Fruit fly (Drosophila melanogaster) whole organism, adult: ENCODE data around the gene Ets98B.

Source experiments
- CG11617 ChIP-seq: fragments of 200-800 bp; sonication (Bioruptor generic); optimal IDR thresholded peaks from 2 replicates; lab custom pipeline; 2017; ENCODE audit warnings: mild to moderate bottlenecking, missing biosample characterization, missing genetic modification reagents, missing genetic modification characterization
- CG12768 ChIP-seq: fragments of 200-800 bp; sonication (Bioruptor generic); optimal IDR thresholded peaks from 2 replicates; lab custom pipeline; 2017; ENCODE audit warnings: missing biosample characterization, missing genetic modification characterization, mild to moderate bottlenecking, moderate library complexity, missing genetic modification reagents
- CG14711 ChIP-seq: fragments of 200-800 bp; sonication (Bioruptor generic); optimal IDR thresholded peaks from 2 replicates; lab custom pipeline; 2018; ENCODE audit warnings: missing biosample characterization, mild to moderate bottlenecking, missing genetic modification characterization, moderate library complexity
- CG1620 ChIP-seq: fragments of 200-800 bp; sonication (Bioruptor generic); optimal IDR thresholded peaks from 2 replicates; lab custom pipeline; 2016; ENCODE audit warnings: missing biosample characterization, missing genetic modification characterization
- CG33017 ChIP-seq: fragments of 200-800 bp; sonication (Bioruptor generic); optimal IDR thresholded peaks from 2 replicates; lab custom pipeline; 2018; ENCODE audit warnings: missing biosample characterization, mild to moderate bottlenecking, missing genetic modification characterization, moderate library complexity
- CG5204 ChIP-seq: fragments of 200-800 bp; sonication (Bioruptor generic); optimal IDR thresholded peaks from 2 replicates; lab custom pipeline; 2016; ENCODE audit warnings: missing biosample characterization, missing genetic modification characterization
- CG7045 ChIP-seq: fragments of 200-800 bp; sonication (Bioruptor generic); optimal IDR thresholded peaks from 2 replicates; lab custom pipeline; 2017; ENCODE audit warnings: missing biosample characterization, mild to moderate bottlenecking, missing genetic modification characterization
- CG7101 ChIP-seq: fragments of 200-800 bp; sonication (Bioruptor generic); optimal IDR thresholded peaks from 2 replicates; lab custom pipeline; 2018; ENCODE audit warnings: missing biosample characterization, mild to moderate bottlenecking, missing genetic modification characterization, moderate library complexity
- Clk ChIP-seq: fragments of 200-800 bp; sonication (Bioruptor generic); optimal IDR thresholded peaks from 2 replicates; lab custom pipeline; 2017; ENCODE audit warnings: missing biosample characterization, missing genetic modification characterization
- Crg-1 ChIP-seq: fragments of 200-800 bp; sonication (Bioruptor generic); optimal IDR thresholded peaks from 2 replicates; lab custom pipeline; 2016; ENCODE audit warnings: missing biosample characterization, missing genetic modification characterization
- Hr96 ChIP-seq: fragments of 200-800 bp; sonication (Bioruptor generic); optimal IDR thresholded peaks from 2 replicates; lab custom pipeline; 2016; ENCODE audit warnings: missing biosample characterization, missing genetic modification characterization
- Mnt ChIP-seq: fragments of 200-800 bp; sonication (Bioruptor generic); optimal IDR thresholded peaks from 2 replicates; lab custom pipeline; 2016; ENCODE audit warnings: missing biosample characterization, mild to moderate bottlenecking, missing genetic modification characterization
- bab1 ChIP-seq: fragments of 200-800 bp; sonication (Bioruptor generic); optimal IDR thresholded peaks from 3 replicates; lab custom pipeline; 2019; ENCODE audit warnings: missing biosample characterization, mild to moderate bottlenecking, missing genetic modification characterization, moderate library complexity
- cic ChIP-seq: fragments of 200-800 bp; sonication (Bioruptor generic); optimal IDR thresholded peaks from 2 replicates; lab custom pipeline; 2017; ENCODE audit warnings: missing biosample characterization, mild to moderate bottlenecking, missing genetic modification characterization, moderate library complexity
- cnc ChIP-seq, 2 experiments: fragments of >200 bp; optimal IDR thresholded peaks; 2 replicates each; lab custom pipeline; 2017
- kay ChIP-seq: fragments of 200-800 bp; sonication (Bioruptor generic); peaks from one replicate; lab custom pipeline; 2016; ENCODE audit warnings: missing biosample characterization, missing genetic modification characterization, borderline replicate concordance
- ovo ChIP-seq: fragments of 200-800 bp; sonication (Bioruptor generic); optimal IDR thresholded peaks from 2 replicates; lab custom pipeline; 2016; ENCODE audit warnings: missing biosample characterization, missing genetic modification characterization
- pad ChIP-seq: fragments of 200-800 bp; sonication (Bioruptor generic); optimal IDR thresholded peaks from 3 replicates; lab custom pipeline; 2017; ENCODE audit warnings: missing biosample characterization, missing genetic modification characterization, mild to moderate bottlenecking, moderate library complexity, missing genetic modification reagents
- tj ChIP-seq: fragments of 200-800 bp; sonication (Bioruptor generic); optimal IDR thresholded peaks from 3 replicates; lab custom pipeline; 2017; ENCODE audit warnings: missing biosample characterization, mild to moderate bottlenecking, missing genetic modification characterization, moderate library complexity
- toe ChIP-seq: fragments of 200-800 bp; sonication (Bioruptor generic); optimal IDR thresholded peaks from 2 replicates; lab custom pipeline; 2016; ENCODE audit warnings: missing biosample characterization, missing genetic modification characterization

The Ets98B gene

DNA sequence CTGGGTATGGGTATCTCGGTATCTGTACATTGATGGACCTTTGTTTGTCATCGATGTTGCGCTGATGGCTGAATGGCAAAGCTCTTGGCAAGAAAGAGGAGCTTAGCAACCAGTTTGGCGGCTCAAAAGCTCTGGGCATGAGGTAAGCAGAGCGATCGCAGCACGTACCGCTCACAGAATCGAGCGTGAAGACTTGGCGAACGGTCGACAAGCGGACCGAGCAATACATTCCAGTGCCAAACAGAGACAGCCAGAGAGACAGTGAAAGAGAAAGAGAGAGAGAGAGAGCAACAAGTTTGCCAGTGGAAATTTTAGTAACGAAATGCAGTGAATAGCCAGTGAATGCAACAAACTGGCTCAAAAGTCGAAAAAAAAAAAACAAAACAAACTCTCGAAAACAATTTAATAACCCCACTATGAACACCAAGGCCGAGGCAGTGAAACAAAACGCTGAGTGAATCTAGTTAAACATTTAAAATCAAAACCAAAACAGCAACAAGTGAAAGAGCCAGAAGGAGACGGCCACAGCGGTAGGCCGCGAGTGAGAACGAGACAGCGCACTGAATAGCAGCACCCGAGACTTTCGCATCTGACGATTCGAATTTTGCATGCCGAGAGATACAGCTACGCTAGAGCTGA, at the start of gene Ets98B:
Ets98B (plus strand) TSS at position 172 of the 639 bp plus-strand sequence.
- TF ChIP-seq Mnt (GFP tag; lab: Kevin White, UChicago) (no peak), tj (GFP tag; lab: Kevin White, UChicago) (no peak), CG14711 (no peak), CG33017 (tag; lab: Kevin White, UChicago) (no peak), Clk (no peak), CG7101 (tag; lab: Kevin White, UChicago) (no peak), ovo (GFP tag; lab: Kevin White, UChicago) (no peak), CG11617 (GFP tag; lab: Kevin White, UChicago) (no peak), bab1 (GFP tag; lab: Kevin White, UChicago) (no peak), cnc (optimal IDR thresholded peaks at IDR 0.05; lab: Kevin White, UChicago) (no peak), kay (no peak), CG7045 (GFP tag; lab: Kevin White, UChicago) (no peak), CG1620 (GFP tag; lab: Kevin White, UChicago) (no peak), Crg-1 (GFP tag; lab: Kevin White, UChicago) (no peak), cic (GFP tag; lab: Kevin White, UChicago) (no peak), pad (GFP tag; lab: Kevin White, UChicago) (no peak), toe (GFP tag; lab: Kevin White, UChicago) (no peak), CG12768 (GFP tag; lab: Kevin White, UChicago) (no peak)

dm6 chr3R:27688034-27688433, 48.3 kb upstream of the Ets98B start, which contains the start of gene CG31055:
Gene CG31055, minus strand, starts transcription at chr3R:27688134.
- TF ChIP-seq pad (GFP tag; lab: Kevin White, UChicago) (no peak), CG33017 (tag; lab: Kevin White, UChicago) (no peak), CG7045 (GFP tag; lab: Kevin White, UChicago) (no peak)

- no peak for TF ChIP-seq CG5204
- TF ChIP-seq Clk = no peak
- TF ChIP-seq CG12768 (GFP tag; lab: Kevin White, UChicago) = no peak
- TF ChIP-seq CG11617 (GFP tag; lab: Kevin White, UChicago) = no peak
- TF ChIP-seq Hr96 (GFP tag; lab: Kevin White, UChicago) = no peak
- TF ChIP-seq Crg-1 (GFP tag; lab: Kevin White, UChicago) = no peak
- TF ChIP-seq cic (GFP tag; lab: Kevin White, UChicago) = no peak
- TF ChIP-seq kay = no peak
- TF ChIP-seq bab1 (GFP tag; lab: Kevin White, UChicago) = no peak
- TF ChIP-seq tj (GFP tag; lab: Kevin White, UChicago) = no peak
- TF ChIP-seq CG14711 = no peak
- no peak for TF ChIP-seq ovo (GFP tag; lab: Kevin White, UChicago)
- no peak for TF ChIP-seq cnc (optimal IDR thresholded peaks at IDR 0.05; lab: Kevin White, UChicago)
- no peak for TF ChIP-seq pad (GFP tag; lab: Kevin White, UChicago)
- no peak for TF ChIP-seq CG7101 (tag; lab: Kevin White, UChicago)
- TF ChIP-seq CG1620 (GFP tag; lab: Kevin White, UChicago) = no peak
These were observed 43.6 kb upstream of the Ets98B start for dm6 chr3R:27692645-27693307.

DNA sequence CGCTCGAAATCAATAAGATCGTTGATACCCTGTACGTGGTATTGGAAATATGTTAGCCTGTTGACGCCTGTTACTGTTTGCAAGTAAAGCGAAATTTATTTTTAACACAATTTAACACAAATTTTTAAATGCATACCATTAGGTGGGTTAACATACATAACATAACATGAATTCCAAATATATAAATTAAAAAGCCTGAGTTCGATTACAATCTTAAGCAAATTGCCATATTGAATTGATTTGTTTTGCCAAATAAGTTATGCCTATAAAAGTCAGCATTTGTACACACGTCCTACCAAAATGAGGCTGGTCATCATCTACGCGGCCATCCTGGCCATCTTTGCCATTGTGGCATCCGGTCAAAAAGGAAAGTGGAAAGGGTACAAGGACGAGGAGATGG, 42.3 kb upstream of the Ets98B start, which contains the start of gene CG43319:
CG43319 (plus strand) TSS at position 301 of the 400 bp plus-strand sequence.
- TF ChIP-seq cnc (optimal IDR thresholded peaks at IDR 0.05; lab: Kevin White, UChicago) = no peak

DNA sequence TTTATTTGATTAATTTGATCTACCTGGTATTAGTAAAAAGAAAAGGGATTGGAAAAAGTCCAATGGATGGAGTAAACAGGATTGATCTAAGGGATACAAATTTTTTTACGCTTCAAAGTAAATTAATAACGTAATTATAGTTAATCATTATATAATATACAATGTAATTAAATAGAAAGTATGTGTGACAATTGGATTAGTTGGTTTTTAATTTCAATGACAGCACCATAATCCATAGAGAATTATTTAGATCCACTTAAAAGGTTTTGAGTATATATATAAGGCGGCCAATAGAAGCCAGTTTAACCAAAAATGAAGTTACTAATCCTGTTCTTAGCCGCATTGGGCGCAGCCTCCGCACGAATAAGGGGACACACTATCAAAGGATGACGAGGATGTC, 41.8 kb upstream of the Ets98B start, which contains the start of gene Acp98AB:
Acp98AB (plus strand) TSS at position 301 of the 400 bp plus-strand sequence.
- TF ChIP-seq CG5204 = no peak
- no peak for TF ChIP-seq Crg-1 (GFP tag; lab: Kevin White, UChicago)
- TF ChIP-seq Hr96 (GFP tag; lab: Kevin White, UChicago) = no peak
- TF ChIP-seq Mnt (GFP tag; lab: Kevin White, UChicago) = no peak
- TF ChIP-seq cnc (optimal IDR thresholded peaks at IDR 0.05; lab: Kevin White, UChicago) = no peak
- TF ChIP-seq CG7101 (tag; lab: Kevin White, UChicago) = no peak
- TF ChIP-seq tj (GFP tag; lab: Kevin White, UChicago) = no peak
- TF ChIP-seq bab1 (GFP tag; lab: Kevin White, UChicago) = no peak
- TF ChIP-seq CG12768 (GFP tag; lab: Kevin White, UChicago) = no peak
- no peak for TF ChIP-seq pad (GFP tag; lab: Kevin White, UChicago)
- no peak for TF ChIP-seq Clk
- TF ChIP-seq toe (GFP tag; lab: Kevin White, UChicago) = no peak
- TF ChIP-seq ovo (GFP tag; lab: Kevin White, UChicago) = no peak
- TF ChIP-seq CG7045 (GFP tag; lab: Kevin White, UChicago) = no peak
- no peak for TF ChIP-seq kay

dm6 chr3R:27695019-27695418, 41.3 kb upstream of the Ets98B start, which contains the start of gene HSPBAP1:
Gene HSPBAP1, plus strand, starts transcription at chr3R:27695235.
- no peak for TF ChIP-seq bab1 (GFP tag; lab: Kevin White, UChicago)
- TF ChIP-seq CG7045 (GFP tag; lab: Kevin White, UChicago) = no peak
- TF ChIP-seq CG1620 (GFP tag; lab: Kevin White, UChicago) = no peak
